Worm (Caenorhabditis elegans) whole organism, L3 larva: ENCODE measurements around the gene F53C3.7.

Experiments
- ZK546.5 ChIP-seq: sonication (generic microtip); optimal IDR thresholded peaks from 2 replicates; lab custom pipeline; 2017; ENCODE audit warnings: missing biosample characterization, missing genetic modification characterization
- ama-1 ChIP-seq: fragments of 150-350 bp; optimal IDR thresholded peaks from 2 replicates; lab custom pipeline; 2018
- egl-27 ChIP-seq: sonication (generic microtip); optimal IDR thresholded peaks from 4 replicates; lab custom pipeline; 2017; ENCODE audit warnings: missing biosample characterization, missing genetic modification reagents, missing genetic modification characterization
- nhr-11 ChIP-seq: fragments of 150-350 bp; optimal IDR thresholded peaks from 2 replicates; lab custom pipeline; 2014; ENCODE audit warnings: missing biosample characterization, missing genetic modification characterization
- nhr-76 ChIP-seq: fragments of 150-350 bp; sonication (generic microtip); optimal IDR thresholded peaks from 5 replicates; lab custom pipeline; 2014; ENCODE audit warnings: missing biosample characterization, missing genetic modification characterization
- unc-62 ChIP-seq: fragments of 150-350 bp; sonication (generic microtip); optimal IDR thresholded peaks from 4 replicates; lab custom pipeline; 2014; ENCODE audit warnings: missing biosample characterization, missing genetic modification reagents, missing genetic modification characterization

DNA sequence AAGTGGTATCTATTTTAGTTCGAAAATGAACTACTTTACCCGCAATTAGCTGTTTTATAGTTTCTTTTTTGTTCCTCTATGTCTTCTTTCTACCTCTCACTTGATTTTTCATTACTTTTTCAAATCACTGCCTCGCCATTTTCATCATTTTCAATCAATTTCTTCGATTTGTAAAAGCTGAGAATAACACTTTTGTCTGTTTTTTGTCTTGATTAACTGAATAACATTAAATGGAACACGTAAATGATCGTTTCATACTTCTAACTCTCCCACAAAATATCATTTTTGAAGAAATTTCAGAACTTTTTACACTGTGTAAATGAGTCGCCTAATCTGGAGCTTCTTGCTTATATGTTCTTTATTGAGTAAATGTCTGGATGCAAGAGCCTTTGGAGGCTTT is 6.3 kb downstream of the F53C3.7 start, which contains the start of gene F53C3.4:
- TF ChIP-seq nhr-11 = no peak
- no peak for TF ChIP-seq ZK546.5
- TF ChIP-seq nhr-76 (tag; lab: Kevin White, UChicago) = no peak
- TF ChIP-seq unc-62 (GFP tag; lab: Kevin White, UChicago) = no peak
- TF ChIP-seq egl-27 = no peak
- no peak for TF ChIP-seq ama-1
